Worm (Caenorhabditis elegans) whole organism, L3 larva: ENCODE data around the gene B0310.1.

Source experiments
- R02D3.7 ChIP-seq: fragments of 150-350 bp; optimal IDR thresholded peaks from 2 replicates; lab custom pipeline; 2014; ENCODE audit warnings: missing biosample characterization, missing genetic modification characterization
- ceh-16 ChIP-seq: sonication (generic microtip); optimal IDR thresholded peaks from 2 replicates; lab custom pipeline; 2017; ENCODE audit warnings: missing biosample characterization, missing genetic modification characterization
- ceh-28 ChIP-seq: fragments of 150-350 bp; optimal IDR thresholded peaks from 2 replicates; lab custom pipeline; 2014; ENCODE audit warnings: missing biosample characterization, missing genetic modification reagents, missing genetic modification characterization
- ceh-9 ChIP-seq: sonication (generic microtip); optimal IDR thresholded peaks from 2 replicates; lab custom pipeline; 2018; ENCODE audit warnings: missing biosample characterization, missing genetic modification characterization
- daf-12 ChIP-seq: fragments of 150-350 bp; optimal IDR thresholded peaks from 2 replicates; lab custom pipeline; 2014; ENCODE audit warnings: missing biosample characterization, missing genetic modification reagents, missing genetic modification characterization
- egl-5 ChIP-seq: fragments of 150-350 bp; optimal IDR thresholded peaks from 2 replicates; lab custom pipeline; 2017; ENCODE audit warnings: missing biosample characterization, missing genetic modification reagents, missing genetic modification characterization, inconsistent platforms
- elt-1 ChIP-seq: fragments of 150-350 bp; optimal IDR thresholded peaks from 2 replicates; lab custom pipeline; 2014; ENCODE audit warnings: missing biosample characterization, missing genetic modification characterization
- elt-2 ChIP-seq: sonication (generic microtip); optimal IDR thresholded peaks from 2 replicates; lab custom pipeline; 2016; ENCODE audit warnings: missing genetic modification reagents, mild to moderate bottlenecking, missing genetic modification characterization, missing compliant biosample characterization
- elt-3 ChIP-seq, 3 experiments: fragments of 150-350 bp in 1 of 3; sonication (generic microtip) in 2 of 3; optimal IDR thresholded peaks; 2 replicates in 2 of 3; 4 replicates in 1 of 3; lab custom pipeline; 2014 to 2017; ENCODE audit warnings: missing biosample characterization in 3 of 3, missing genetic modification characterization in 3 of 3
- eor-1 ChIP-seq, 2 experiments: fragments of 150-350 bp; optimal IDR thresholded peaks; 2 replicates each; lab custom pipeline; 2014 to 2018; ENCODE audit warnings: missing biosample characterization in 2 of 2, missing genetic modification characterization in 2 of 2
- fkh-10 ChIP-seq: sonication (generic microtip); optimal IDR thresholded peaks from 2 replicates; lab custom pipeline; 2017; ENCODE audit warnings: missing biosample characterization, missing genetic modification reagents, missing genetic modification characterization
- fkh-2 ChIP-seq: fragments of 150-350 bp; optimal IDR thresholded peaks from 2 replicates; lab custom pipeline; 2014; ENCODE audit warnings: missing biosample characterization, missing genetic modification reagents, missing genetic modification characterization
- lin-39 ChIP-seq: fragments of 150-350 bp; optimal IDR thresholded peaks from 2 replicates; lab custom pipeline; 2018; ENCODE audit warnings: missing biosample characterization, missing genetic modification reagents, missing genetic modification characterization
- lsy-12 ChIP-seq: sonication (generic microtip); optimal IDR thresholded peaks from 2 replicates; lab custom pipeline; 2016; ENCODE audit warnings: mild to moderate bottlenecking, missing genetic modification characterization, missing compliant biosample characterization
- mml-1 ChIP-seq: fragments of 150-350 bp; sonication (generic microtip); optimal IDR thresholded peaks from 3 replicates; lab custom pipeline; 2014; ENCODE audit warnings: missing biosample characterization, missing genetic modification characterization
- nfya-1 ChIP-seq: sonication (generic microtip); optimal IDR thresholded peaks from 2 replicates; lab custom pipeline; 2017; ENCODE audit warnings: missing genetic modification characterization, mild to moderate bottlenecking, missing compliant biosample characterization, antibody characterized with exemption, moderate library complexity; ENCODE audit not compliant: insufficient read depth
- nhr-11 ChIP-seq: fragments of 150-350 bp; optimal IDR thresholded peaks from 2 replicates; lab custom pipeline; 2014; ENCODE audit warnings: missing biosample characterization, missing genetic modification characterization
- nhr-23 ChIP-seq: fragments of 150-350 bp; optimal IDR thresholded peaks from 2 replicates; lab custom pipeline; 2014; ENCODE audit warnings: missing biosample characterization, missing genetic modification reagents, missing genetic modification characterization
- nhr-25 ChIP-seq: sonication (generic microtip); optimal IDR thresholded peaks from 2 replicates; lab custom pipeline; 2017; ENCODE audit warnings: missing biosample characterization, missing genetic modification characterization
- nhr-67 ChIP-seq: fragments of 150-350 bp; optimal IDR thresholded peaks from 2 replicates; lab custom pipeline; 2014; ENCODE audit warnings: missing biosample characterization, missing genetic modification characterization
- nhr-76 ChIP-seq: fragments of 150-350 bp; sonication (generic microtip); optimal IDR thresholded peaks from 5 replicates; lab custom pipeline; 2014; ENCODE audit warnings: missing biosample characterization, missing genetic modification characterization
- nhr-77 ChIP-seq: fragments of 150-350 bp; optimal IDR thresholded peaks from 2 replicates; lab custom pipeline; 2014; ENCODE audit warnings: missing biosample characterization, missing genetic modification characterization
- pqm-1 ChIP-seq: fragments of 150-350 bp; optimal IDR thresholded peaks from 2 replicates; lab custom pipeline; 2017; ENCODE audit warnings: missing biosample characterization, missing genetic modification characterization, inconsistent platforms
- sea-2 ChIP-seq: fragments of 150-350 bp; sonication (generic microtip); optimal IDR thresholded peaks from 4 replicates; lab custom pipeline; 2014; ENCODE audit warnings: missing biosample characterization, missing genetic modification reagents, missing genetic modification characterization
- skn-1 ChIP-seq: fragments of 150-350 bp; optimal IDR thresholded peaks from 2 replicates; lab custom pipeline; 2014; ENCODE audit warnings: missing biosample characterization, missing genetic modification characterization
- snpc-4 ChIP-seq: fragments of 150-350 bp; optimal IDR thresholded peaks from 2 replicates; lab custom pipeline; 2014; ENCODE audit warnings: missing biosample characterization, missing genetic modification characterization
- tbx-2 ChIP-seq: sonication (generic microtip); optimal IDR thresholded peaks from 2 replicates; lab custom pipeline; 2016; ENCODE audit warnings: mild to moderate bottlenecking, missing genetic modification characterization, missing compliant biosample characterization
- unc-39 ChIP-seq: sonication (generic microtip); optimal IDR thresholded peaks from 4 replicates; lab custom pipeline; 2017; ENCODE audit warnings: missing biosample characterization, missing genetic modification characterization
- unc-62 ChIP-seq: fragments of 150-350 bp; sonication (generic microtip); optimal IDR thresholded peaks from 4 replicates; lab custom pipeline; 2014; ENCODE audit warnings: missing biosample characterization, missing genetic modification reagents, missing genetic modification characterization
- zag-1 ChIP-seq: fragments of 150-350 bp; optimal IDR thresholded peaks from 2 replicates; lab custom pipeline; 2014; ENCODE audit warnings: missing biosample characterization, missing genetic modification characterization
- ztf-11 ChIP-seq: fragments of 150-350 bp; optimal IDR thresholded peaks from 2 replicates; lab custom pipeline; 2014; ENCODE audit warnings: missing biosample characterization, missing genetic modification characterization
- ztf-4 ChIP-seq: fragments of 150-350 bp; optimal IDR thresholded peaks from 2 replicates; lab custom pipeline; 2014; ENCODE audit warnings: missing biosample characterization, missing genetic modification characterization

The B0310.1 gene

ce11 chrX:492919-493318 lies at the start of gene B0310.1:
Gene B0310.1, plus strand, starts transcription at chrX:493228.
- TF ChIP-seq egl-5 (peak; percentile 5), lin-39 (tag; lab: Kevin White, UChicago) (peak; percentile 46), lsy-12 (tag; lab: Kevin White, UChicago) (no peak)
- TF ChIP-seq, all 47 proteins: peak for 2

- TF ChIP-seq unc-39 (tag; lab: Kevin White, UChicago) (no peak), eor-1 (tag; optimal IDR thresholded peaks at IDR 0.05; lab: Kevin White, UChicago) (no peak), elt-2 (tag; lab: Kevin White, UChicago) (peak; percentile 57), pqm-1 (peak; percentile 41), zag-1 (tag; lab: Kevin White, UChicago) (no peak)
Observed at ce11 chrX:449820-450219, 43.2 kb upstream of the B0310.1 start, which contains the start of gene F52D1.2. Gene F52D1.2, minus strand, starts transcription at chrX:450212.

- TF ChIP-seq nfya-1, result no peak
- TF ChIP-seq nhr-25, result peak; percentile 55
- TF ChIP-seq, all 47 proteins: peak for 1
Observed at ce11 chrX:457139-457802, 35.8 kb upstream of the B0310.1 start, which contains the start of gene abu-12. Gene abu-12, minus strand, starts transcription at chrX:457610.

ce11 chrX:459316-459715 lies 33.7 kb upstream of the B0310.1 start:
- TF ChIP-seq elt-1 (tag; lab: Kevin White, UChicago), result peak; percentile 86
- no peak for TF ChIP-seq unc-39 (tag; lab: Kevin White, UChicago)
- TF ChIP-seq nhr-76 (tag; lab: Kevin White, UChicago), result no peak

- peak in 1 of 3 experiments; percentile 23 for TF ChIP-seq elt-3 (tag; optimal IDR thresholded peaks at IDR 0.05; lab: Kevin White, UChicago)
- TF ChIP-seq nhr-23 (tag; lab: Kevin White, UChicago), result peak; percentile 44
- no peak for TF ChIP-seq zag-1 (tag; lab: Kevin White, UChicago)
Observed at ce11 chrX:460351-460750, 32.7 kb upstream of the B0310.1 start, which contains the start of gene aagr-4. Gene aagr-4, plus strand, starts transcription at chrX:460651.

ce11 chrX:461623-462022 lies 31.4 kb upstream of the B0310.1 start:
- TF ChIP-seq skn-1 (tag; lab: Kevin White, UChicago), result no peak
- TF ChIP-seq unc-39 (tag; lab: Kevin White, UChicago), result no peak
- no peak for TF ChIP-seq snpc-4 (tag; lab: Kevin White, UChicago)
- TF ChIP-seq fkh-10 (GFP tag; lab: Kevin White, UChicago), result no peak
- TF ChIP-seq ztf-11 (tag; lab: Kevin White, UChicago), result no peak

- TF ChIP-seq nfya-1, result no peak
- TF ChIP-seq unc-62 (GFP tag; lab: Kevin White, UChicago), result no peak
- no peak for TF ChIP-seq sea-2 (GFP tag; lab: Kevin White, UChicago)
- no peak for TF ChIP-seq daf-12 (tag; lab: Kevin White, UChicago)
- TF ChIP-seq ztf-4, result no peak
- no peak for TF ChIP-seq nhr-67 (tag; lab: Kevin White, UChicago)
- TF ChIP-seq lin-39 (tag; lab: Kevin White, UChicago), result no peak
- TF ChIP-seq lsy-12 (tag; lab: Kevin White, UChicago), result no peak
- TF ChIP-seq tbx-2 (tag; lab: Kevin White, UChicago), result no peak
- TF ChIP-seq ceh-16, result no peak
- TF ChIP-seq R02D3.7, result no peak
- no peak for TF ChIP-seq nhr-77
- no peak for TF ChIP-seq nhr-25
- no peak for TF ChIP-seq ceh-28 (tag; lab: Kevin White, UChicago)
- no peak for TF ChIP-seq nhr-11
- TF ChIP-seq mml-1 (tag; lab: Kevin White, UChicago), result no peak
- no peak for TF ChIP-seq egl-5
- no peak for TF ChIP-seq ceh-9 (tag; lab: Kevin White, UChicago)
- no peak for TF ChIP-seq fkh-2 (tag; lab: Kevin White, UChicago)
Observed at ce11 chrX:467338-467823, 25.6 kb upstream of the B0310.1 start.
